Worm (Caenorhabditis elegans) whole organism, midembryonic: ENCODE measurements around the gene ZK177.9.

ENCODE experiments used
- T22C8.4 ChIP-seq: fragments of 200-800 bp; sonication (Bioruptor generic); IDR thresholded peaks from 2 replicates; pipeline ENCODE4 v1.3.6; 2022; ENCODE audit warnings: missing genetic modification characterization, missing compliant biosample characterization
- cog-1 ChIP-seq: sonication (generic microtip); optimal IDR thresholded peaks from 2 replicates; lab custom pipeline; 2016; ENCODE audit warnings: missing genetic modification characterization, missing compliant biosample characterization
- flt-1 ChIP-seq: fragments of 200-800 bp; sonication (Bioruptor generic); IDR thresholded peaks from 2 replicates; pipeline ENCODE4 v1.3.6; 2022; ENCODE audit warnings: missing genetic modification characterization, missing compliant biosample characterization
- klf-2 ChIP-seq: fragments of 200-800 bp; sonication (Bioruptor generic); conservative IDR thresholded peaks from 2 replicates; pipeline ENCODE4 v1.3.6; 2022; ENCODE audit warnings: missing genetic modification reagents, missing genetic modification characterization, missing compliant biosample characterization
- med-1 ChIP-seq: sonication (generic microtip); optimal IDR thresholded peaks from 2 replicates; lab custom pipeline; 2017; ENCODE audit warnings: missing genetic modification characterization, mild to moderate bottlenecking, missing compliant biosample characterization, antibody characterized with exemption, missing genetic modification reagents; ENCODE audit not compliant: insufficient read depth
- ref-1 ChIP-seq: fragments of 200-800 bp; sonication (Bioruptor generic); conservative IDR thresholded peaks from 2 replicates; pipeline ENCODE4 v1.3.6; 2022; ENCODE audit warnings: missing genetic modification reagents, missing genetic modification characterization, missing compliant biosample characterization
- tab-1 ChIP-seq: fragments of 200-800 bp; sonication (Bioruptor generic); IDR thresholded peaks from 2 replicates; pipeline ENCODE4 v1.3.6; 2022; ENCODE audit warnings: missing genetic modification characterization, missing compliant biosample characterization
- ztf-23 ChIP-seq: fragments of 200-800 bp; sonication (Bioruptor generic); IDR thresholded peaks from 2 replicates; pipeline ENCODE4 v1.3.6; 2022; ENCODE audit warnings: missing genetic modification reagents, missing genetic modification characterization, missing compliant biosample characterization
- ztf-29 ChIP-seq: fragments of 200-800 bp; sonication (Bioruptor generic); IDR thresholded peaks from 2 replicates; pipeline ENCODE4 v1.3.6; 2022; ENCODE audit warnings: missing genetic modification reagents, missing genetic modification characterization, missing compliant biosample characterization

Gene ZK177.9

DNA sequence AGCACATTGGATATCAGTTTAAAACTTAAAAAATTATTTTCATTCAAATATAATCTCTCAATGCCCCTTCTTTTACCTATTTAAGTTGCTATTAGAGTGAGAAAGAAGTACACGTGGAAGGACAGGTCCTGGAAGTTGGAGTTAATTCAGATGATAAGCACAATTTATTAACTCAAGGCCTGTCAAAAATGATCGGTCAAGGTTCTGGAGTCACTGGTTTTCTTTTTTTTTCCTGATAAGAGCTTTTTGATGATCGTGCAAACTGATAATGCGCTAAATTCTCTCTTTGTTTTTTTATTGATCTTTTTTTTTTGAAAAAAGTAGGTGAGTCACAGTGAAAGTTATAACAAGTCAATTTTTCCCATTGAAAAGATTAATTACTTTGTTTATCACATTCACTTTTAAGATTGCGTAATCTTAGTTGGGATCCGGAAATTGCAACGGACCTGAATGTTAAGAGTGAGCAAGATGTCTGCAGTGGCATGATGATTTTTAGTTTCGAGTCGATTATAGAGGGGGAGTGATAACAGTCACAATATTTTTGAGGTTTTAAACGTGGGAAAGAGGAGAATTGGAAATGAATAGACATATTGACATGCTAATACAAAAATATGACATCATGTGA, 5.0 kb downstream of the ZK177.9 start:
- TF ChIP-seq ref-1 (no peak), med-1 (GFP tag; lab: Kevin White, UChicago) (no peak), ztf-23 (GFP tag; lab: Robert Waterston, UW) (no peak), cog-1 (tag; lab: Kevin White, UChicago) (no peak), tab-1 (no peak)

ce11 chrII:5511417-5512353, 5.9 kb downstream of the ZK177.9 start:
- TF ChIP-seq T22C8.4 (GFP tag; lab: Robert Waterston, UW) = no peak
- no peak for TF ChIP-seq ztf-23 (GFP tag; lab: Robert Waterston, UW)
- TF ChIP-seq klf-2 (GFP tag; lab: Robert Waterston, UW) = no peak
- TF ChIP-seq cog-1 (tag; lab: Kevin White, UChicago) = peak; percentile 44
- no peak for TF ChIP-seq tab-1
- no peak for TF ChIP-seq ref-1
- no peak for TF ChIP-seq med-1 (GFP tag; lab: Kevin White, UChicago)

ce11 chrII:5505820-5506287, 11.7 kb downstream of the ZK177.9 start, which contains the start of gene npp-24:
npp-24 (plus strand) TSS chrII:5505870.
- TF ChIP-seq ref-1 = no peak
- no peak for TF ChIP-seq klf-2 (GFP tag; lab: Robert Waterston, UW)
- no peak for TF ChIP-seq ztf-23 (GFP tag; lab: Robert Waterston, UW)
- TF ChIP-seq med-1 (GFP tag; lab: Kevin White, UChicago) = no peak
- TF ChIP-seq ztf-29 (GFP tag; lab: Robert Waterston, UW) = no peak
- TF ChIP-seq tab-1 = no peak
- no peak for TF ChIP-seq flt-1 (GFP tag; lab: Robert Waterston, UW)
- no peak for TF ChIP-seq cog-1 (tag; lab: Kevin White, UChicago)
- TF ChIP-seq T22C8.4 (GFP tag; lab: Robert Waterston, UW) = no peak

DNA sequence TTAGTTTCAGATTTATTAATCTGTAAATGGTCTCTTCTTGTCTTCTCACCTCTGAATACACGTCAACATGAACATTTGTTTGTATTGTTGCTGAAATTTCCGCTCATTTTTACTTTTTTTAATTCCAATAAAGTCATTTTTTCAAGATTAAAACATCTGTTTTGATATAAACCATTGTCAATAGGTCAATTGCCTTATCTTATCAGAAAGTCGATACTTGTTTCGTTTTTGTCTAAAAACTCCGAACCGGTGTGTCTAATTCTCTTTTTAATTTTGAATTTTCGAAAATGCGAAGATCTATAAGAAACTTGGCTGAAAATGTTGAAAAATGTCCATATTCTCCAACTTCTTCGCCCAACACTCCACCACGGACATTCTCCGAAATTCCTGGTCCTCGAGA, 13.8 kb downstream of the ZK177.9 start, which contains the start of gene cyp-44A1:
Gene cyp-44A1, plus strand, starts transcription at position 285 of the 400 bp plus-strand sequence.
- no peak for TF ChIP-seq ztf-29 (GFP tag; lab: Robert Waterston, UW)
- no peak for TF ChIP-seq med-1 (GFP tag; lab: Kevin White, UChicago)
- no peak for TF ChIP-seq flt-1 (GFP tag; lab: Robert Waterston, UW)
- no peak for TF ChIP-seq ztf-23 (GFP tag; lab: Robert Waterston, UW)
- no peak for TF ChIP-seq ref-1
- TF ChIP-seq klf-2 (GFP tag; lab: Robert Waterston, UW) = no peak
- no peak for TF ChIP-seq cog-1 (tag; lab: Kevin White, UChicago)
- TF ChIP-seq T22C8.4 (GFP tag; lab: Robert Waterston, UW) = no peak
- no peak for TF ChIP-seq tab-1

DNA sequence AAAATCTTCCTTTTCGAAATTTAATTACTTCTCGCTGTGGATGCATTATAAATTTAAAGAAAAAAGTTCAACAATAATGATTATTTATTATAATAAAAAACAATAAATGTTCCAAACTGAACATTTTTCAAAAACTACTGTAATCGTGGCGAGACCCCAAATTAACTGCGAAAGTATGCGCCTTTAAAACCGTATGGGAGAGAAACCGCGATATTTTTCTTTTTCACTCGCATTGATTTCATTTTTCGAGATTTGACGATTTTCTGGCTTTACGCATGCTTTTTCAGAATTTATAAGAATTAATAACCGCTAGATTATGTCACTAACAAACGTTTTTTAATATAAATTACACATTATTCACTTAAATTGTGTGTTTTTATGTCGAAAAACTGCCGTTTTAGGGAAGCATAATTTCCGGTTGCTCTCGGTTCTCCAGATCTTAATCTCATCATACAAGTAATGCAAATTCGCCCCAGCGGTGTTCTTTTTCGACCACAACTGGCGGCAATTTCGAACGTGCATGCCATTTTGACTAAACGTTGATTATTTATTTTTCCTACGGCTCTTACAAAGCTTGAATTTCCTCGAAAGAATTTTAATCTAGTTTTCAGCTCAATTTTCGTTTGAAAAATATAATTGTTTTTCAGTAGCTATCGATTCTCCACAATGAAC, 16.4 kb downstream of the ZK177.9 start, which contains the start of gene F12A10.8:
Gene F12A10.8, minus strand, starts transcription at position 79 of the 672 bp plus-strand sequence.
- TF ChIP-seq flt-1 (GFP tag; lab: Robert Waterston, UW) = no peak
- TF ChIP-seq ref-1 = no peak
- no peak for TF ChIP-seq klf-2 (GFP tag; lab: Robert Waterston, UW)
- TF ChIP-seq tab-1 = no peak
- TF ChIP-seq ztf-29 (GFP tag; lab: Robert Waterston, UW) = no peak
- TF ChIP-seq med-1 (GFP tag; lab: Kevin White, UChicago) = no peak
- TF ChIP-seq cog-1 (tag; lab: Kevin White, UChicago) = no peak

DNA sequence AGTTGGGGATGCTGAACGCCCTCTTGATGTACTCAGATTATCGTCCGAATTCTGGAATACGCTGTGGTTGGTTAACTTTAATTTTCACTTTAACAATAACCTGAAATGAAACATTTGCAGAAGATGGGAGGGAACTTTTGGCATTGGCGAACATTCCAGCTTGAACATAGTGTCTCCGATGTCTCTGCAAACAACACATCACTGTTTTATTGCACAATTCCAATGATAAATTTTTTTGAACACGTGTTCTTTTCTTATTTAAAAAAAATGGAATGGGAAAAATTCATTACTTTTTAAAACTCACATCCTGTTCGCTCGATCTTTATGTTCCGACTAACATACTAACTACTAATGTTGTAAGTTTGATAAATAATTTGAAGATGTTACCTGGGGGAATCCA, 17.1 kb downstream of the ZK177.9 start, which contains the start of gene fzy-1:
Gene fzy-1, plus strand, starts transcription at position 301 of the 400 bp plus-strand sequence.
- TF ChIP-seq med-1 (GFP tag; lab: Kevin White, UChicago) (no peak), tab-1 (no peak), cog-1 (tag; lab: Kevin White, UChicago) (no peak), ref-1 (no peak), klf-2 (GFP tag; lab: Robert Waterston, UW) (no peak), T22C8.4 (GFP tag; lab: Robert Waterston, UW) (no peak), flt-1 (GFP tag; lab: Robert Waterston, UW) (no peak), ztf-23 (GFP tag; lab: Robert Waterston, UW) (no peak), ztf-29 (GFP tag; lab: Robert Waterston, UW) (no peak)

ce11 chrII:5498156-5498739, 19.3 kb downstream of the ZK177.9 start, which contains the start of the genes suex-1 and F12A10.9:
suex-1 (minus strand) TSS chrII:5498256.
F12A10.9 (plus strand) TSS chrII:5498689.
- no peak for TF ChIP-seq ref-1
- no peak for TF ChIP-seq ztf-23 (GFP tag; lab: Robert Waterston, UW)
- TF ChIP-seq tab-1 = no peak
- TF ChIP-seq klf-2 (GFP tag; lab: Robert Waterston, UW) = no peak
- no peak for TF ChIP-seq T22C8.4 (GFP tag; lab: Robert Waterston, UW)
- TF ChIP-seq flt-1 (GFP tag; lab: Robert Waterston, UW) = no peak
- no peak for TF ChIP-seq cog-1 (tag; lab: Kevin White, UChicago)
- no peak for TF ChIP-seq med-1 (GFP tag; lab: Kevin White, UChicago)
- TF ChIP-seq ztf-29 (GFP tag; lab: Robert Waterston, UW) = no peak

- TF ChIP-seq cog-1 (tag; lab: Kevin White, UChicago) (no peak), ztf-23 (GFP tag; lab: Robert Waterston, UW) (no peak), klf-2 (GFP tag; lab: Robert Waterston, UW) (no peak), ref-1 (no peak), tab-1 (no peak), med-1 (GFP tag; lab: Kevin White, UChicago) (no peak), T22C8.4 (GFP tag; lab: Robert Waterston, UW) (no peak), flt-1 (GFP tag; lab: Robert Waterston, UW) (no peak), ztf-29 (GFP tag; lab: Robert Waterston, UW) (no peak)
These were observed 20.0 kb downstream of the ZK177.9 start for ce11 chrII:5497541-5497940.
